Worm (Caenorhabditis elegans) whole organism, early embryonic: ENCODE data around the gene T24C2.3.

Experiments used
- B0310.2 ChIP-seq: sonication (generic microtip); optimal IDR thresholded peaks from 2 replicates; lab custom pipeline; 2016; ENCODE audit warnings: mild to moderate bottlenecking, missing genetic modification characterization, missing compliant biosample characterization
- F13C5.2 ChIP-seq: sonication (generic microtip); optimal IDR thresholded peaks from 2 replicates; lab custom pipeline; 2017; ENCODE audit warnings: mild to moderate bottlenecking, missing genetic modification characterization, inconsistent platforms, missing compliant biosample characterization
- ama-1 ChIP-seq: fragments of 150-350 bp; optimal IDR thresholded peaks from 2 replicates; lab custom pipeline; 2014
- ceh-36 ChIP-seq: sonication (generic microtip); optimal IDR thresholded peaks from 2 replicates; lab custom pipeline; 2016; ENCODE audit warnings: missing genetic modification characterization, inconsistent platforms, missing compliant biosample characterization
- ets-7 ChIP-seq: sonication (generic microtip); optimal IDR thresholded peaks from 2 replicates; lab custom pipeline; 2016; ENCODE audit warnings: missing genotype, missing genetic modification characterization, missing compliant biosample characterization
- flt-1 ChIP-seq: fragments of 200-800 bp; sonication (Bioruptor generic); IDR thresholded peaks from 2 replicates; pipeline ENCODE4 v1.3.6; 2022; ENCODE audit warnings: missing genetic modification characterization, missing compliant biosample characterization
- hmbx-1 ChIP-seq: sonication (generic microtip); optimal IDR thresholded peaks from 2 replicates; lab custom pipeline; 2016; ENCODE audit warnings: mild to moderate bottlenecking, missing genetic modification characterization, missing compliant biosample characterization
- hnd-1 ChIP-seq: sonication (generic microtip); optimal IDR thresholded peaks from 2 replicates; lab custom pipeline; 2016; ENCODE audit warnings: missing genetic modification characterization, missing compliant biosample characterization
- scrt-1 ChIP-seq: fragments of 200-800 bp; sonication (Bioruptor generic); IDR thresholded peaks from 2 replicates; pipeline ENCODE4 v1.3.6; 2022; ENCODE audit warnings: missing genetic modification characterization, missing compliant biosample characterization
- sea-1 ChIP-seq: fragments of 200-800 bp; sonication (Bioruptor generic); conservative IDR thresholded peaks from 2 replicates; pipeline ENCODE4 v1.3.6; 2022; ENCODE audit warnings: missing genetic modification characterization, missing compliant biosample characterization
- tbx-11 ChIP-seq: fragments of 200-800 bp; sonication (Bioruptor generic); IDR thresholded peaks from 2 replicates; pipeline ENCODE4 v1.3.6; 2022; ENCODE audit warnings: missing genetic modification characterization, missing compliant biosample characterization
- tbx-37 ChIP-seq: fragments of 200-800 bp; sonication (Bioruptor generic); conservative IDR thresholded peaks from 2 replicates; pipeline ENCODE4 v1.3.6; 2022; ENCODE audit warnings: missing genetic modification reagents, missing genetic modification characterization, missing compliant biosample characterization
- tra-4 ChIP-seq: sonication (generic microtip); optimal IDR thresholded peaks from 2 replicates; lab custom pipeline; 2017; ENCODE audit warnings: missing genetic modification characterization, missing compliant biosample characterization

DNA sequence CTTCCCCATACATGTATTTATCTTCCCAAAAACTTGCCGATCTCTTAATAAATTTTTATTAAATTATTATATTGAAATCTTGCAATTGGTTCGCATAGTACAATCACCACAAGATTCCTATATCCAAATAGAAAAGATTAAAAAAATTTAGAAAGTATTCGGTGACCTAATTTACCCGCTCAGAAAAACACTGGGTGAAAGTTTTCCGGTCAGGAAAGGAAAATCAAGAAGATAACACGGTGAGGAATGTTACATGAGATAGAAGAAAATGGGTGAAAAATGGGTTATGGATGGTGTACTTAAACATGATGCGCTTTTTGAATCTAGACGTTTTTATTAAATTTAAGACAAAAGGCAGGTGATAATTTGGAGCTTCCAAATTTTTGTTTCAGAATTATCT lies 37.5 kb downstream of the T24C2.3 start:
- TF ChIP-seq ets-7 (tag; lab: Kevin White, UChicago) (no peak), tbx-37 (no peak), tra-4 (tag; lab: Kevin White, UChicago) (no peak), ama-1 (lab: Kevin White, UChicago) (no peak), hnd-1 (tag; lab: Kevin White, UChicago) (no peak), ceh-36 (tag; lab: Kevin White, UChicago) (no peak), F13C5.2 (tag; lab: Kevin White, UChicago) (no peak), scrt-1 (no peak), sea-1 (GFP tag; lab: Robert Waterston, UW) (no peak), tbx-11 (GFP tag; lab: Robert Waterston, UW) (no peak), hmbx-1 (tag; lab: Kevin White, UChicago) (no peak), flt-1 (GFP tag; lab: Robert Waterston, UW) (no peak), B0310.2 (tag; lab: Kevin White, UChicago) (no peak)
